Fruit fly (Drosophila melanogaster): ENCODE measurements around the gene CG32454.

dm6 chr3L:22773383-22773873 is 43.9 kb downstream of the CG32454 start:
- TF ChIP-seq dmrt93B (GFP tag; optimal IDR thresholded peaks at IDR 0.05): no peak
- no peak for TF ChIP-seq brk (GFP tag; optimal IDR thresholded peaks at IDR 0.05)
- no peak for TF ChIP-seq lola (GFP tag; optimal IDR thresholded peaks at IDR 0.05)
- peak; percentile 68 for TF ChIP-seq CrebA (GFP tag; optimal IDR thresholded peaks at IDR 0.05; ENCODE audit: borderline replicate concordance)
- no peak for TF ChIP-seq jim (GFP tag; optimal IDR thresholded peaks at IDR 0.05)

All from whole organism, wandering third instar larva.